Worm (Caenorhabditis elegans): Measurements from ENCODE around the gene F20B6.5.

DNA sequence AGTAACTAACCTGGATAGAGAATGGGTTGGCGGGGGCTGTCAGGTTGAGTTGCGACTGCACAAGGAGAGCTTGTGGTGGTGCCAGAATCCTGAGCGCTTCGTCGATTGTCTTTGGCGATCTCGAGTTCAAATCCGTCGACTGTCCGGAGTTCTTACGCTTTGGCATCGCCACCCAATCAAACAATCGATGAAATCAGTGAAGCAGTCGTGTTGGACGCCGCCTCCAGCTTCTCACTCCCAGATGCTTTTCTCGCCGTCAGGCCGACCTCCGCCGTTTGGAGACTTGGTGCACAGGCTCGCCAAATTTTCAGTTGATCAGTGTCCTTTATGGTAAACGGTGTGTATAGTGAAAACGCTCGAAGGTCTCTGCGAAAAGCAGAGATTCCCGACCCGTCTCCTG lies 17.2 kb upstream of the F20B6.5 start, which contains the start of the genes F20B6.10 and hpk-1:
- TF ChIP-seq B0310.2 (tag; optimal IDR thresholded peaks at IDR 0.05) (no peak), ama-1 (optimal IDR thresholded peaks at IDR 0.05) (no peak)
